Fruit fly (Drosophila melanogaster) S2 (cell line): ENCODE results near the gene CG3106.

Experiments
- CG8478 ChIP-seq: fragments of >200 bp; optimal IDR thresholded peaks from 2 replicates; lab custom pipeline; 2018
- CTCF ChIP-seq, 2 experiments: fragments of >200 bp; optimal IDR thresholded peaks; 2 replicates each; lab custom pipeline; 2018

DNA sequence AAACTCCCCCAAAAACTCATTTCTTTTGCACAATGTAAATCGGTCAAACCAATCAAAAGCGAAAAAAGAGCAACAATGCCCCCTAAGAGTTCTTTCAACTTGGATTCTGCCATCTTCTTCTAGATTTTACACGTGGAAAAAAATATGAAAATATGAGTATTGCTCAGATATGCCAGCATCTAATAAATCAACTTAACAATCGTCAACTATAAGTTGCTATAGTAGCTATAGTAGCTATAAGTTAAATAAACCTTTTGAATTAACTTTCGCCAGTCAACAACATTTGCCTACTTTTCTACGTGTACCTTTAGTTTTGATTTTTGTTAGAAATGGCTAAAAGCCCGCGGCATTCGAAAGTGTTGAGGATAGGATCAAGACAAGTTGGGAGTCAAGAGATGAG, 9.5 kb downstream of the CG3106 start:
- no peak for TF ChIP-seq CTCF (optimal IDR thresholded peaks at IDR 0.05; lab: Kevin White, UChicago)
- no peak for TF ChIP-seq CG8478 (lab: Kevin White, UChicago)
